Fruit fly (Drosophila melanogaster): ENCODE results near the gene mRpS31.

Gene mRpS31

dm6 chr3L:16027163-16027633, 22.2 kb downstream of the mRpS31 start (continued):
- TF ChIP-seq usp (GFP tag; optimal IDR thresholded peaks at IDR 0.05) (no peak), Rel (GFP tag; optimal IDR thresholded peaks at IDR 0.05) (no peak), Rel (tag; optimal IDR thresholded peaks at IDR 0.05) (no peak), ey (GFP tag; optimal IDR thresholded peaks at IDR 0.05) (peak; percentile 0), CG9705 (GFP tag; optimal IDR thresholded peaks at IDR 0.05) (no peak), dl (GFP tag; optimal IDR thresholded peaks at IDR 0.05; ENCODE audit: insufficient read depth in 1 of 2, partially characterized antibody in 2 of 2) (no peak), dmrt93B (GFP tag; optimal IDR thresholded peaks at IDR 0.05) (peak; percentile 13), sage (GFP tag; optimal IDR thresholded peaks at IDR 0.05) (no peak), Sp1 (GFP tag; optimal IDR thresholded peaks at IDR 0.05) (peak; percentile 49), HLH106 (tag; optimal IDR thresholded peaks at IDR 0.05) (no peak)

dm6 chr3L:16028924-16029323, 23.9 kb downstream of the mRpS31 start:
- no peak for TF ChIP-seq CrebA (GFP tag; optimal IDR thresholded peaks at IDR 0.05; ENCODE audit: borderline replicate concordance)
- no peak for TF ChIP-seq lola (GFP tag; optimal IDR thresholded peaks at IDR 0.05)
- TF ChIP-seq h (GFP tag; optimal IDR thresholded peaks at IDR 0.05): no peak
- TF ChIP-seq ey (GFP tag; optimal IDR thresholded peaks at IDR 0.05): no peak
- TF ChIP-seq jim (GFP tag; optimal IDR thresholded peaks at IDR 0.05): no peak
- no peak for TF ChIP-seq Dfd (GFP tag; optimal IDR thresholded peaks at IDR 0.05)
- TF ChIP-seq woc (GFP tag; optimal IDR thresholded peaks at IDR 0.05): no peak
- TF ChIP-seq Hr78 (GFP tag; optimal IDR thresholded peaks at IDR 0.05): no peak

dm6 chr3L:16033090-16033828, 28.3 kb downstream of the mRpS31 start, which contains the start of the genes CG42717 and CG42716:
Gene CG42717 (minus strand): TSS chr3L:16033190.
Gene CG42716 (plus strand): TSS chr3L:16033778.
- TF ChIP-seq HLH106 (tag; optimal IDR thresholded peaks at IDR 0.05): no peak
- TF ChIP-seq sv (GFP tag; optimal IDR thresholded peaks at IDR 0.05): no peak
- no peak for TF ChIP-seq GATAd (GFP tag; optimal IDR thresholded peaks at IDR 0.05)

- TF ChIP-seq tai (GFP tag; optimal IDR thresholded peaks at IDR 0.05) (no peak), pan (optimal IDR thresholded peaks at IDR 0.05) (no peak), Sp1 (GFP tag; optimal IDR thresholded peaks at IDR 0.05) (no peak), Dif (GFP tag; optimal IDR thresholded peaks at IDR 0.05; ENCODE audit: partially characterized antibody) (no peak), dl (GFP tag; optimal IDR thresholded peaks at IDR 0.05; ENCODE audit: insufficient read depth in 1 of 2, partially characterized antibody in 2 of 2) (no peak), Myc (optimal IDR thresholded peaks at IDR 0.05) (no peak), OdsH (GFP tag; optimal IDR thresholded peaks at IDR 0.05) (no peak), sv (GFP tag; optimal IDR thresholded peaks at IDR 0.05) (no peak), dsf (GFP tag; optimal IDR thresholded peaks at IDR 0.05; ENCODE audit: borderline replicate concordance) (no peak), psq (GFP tag; optimal IDR thresholded peaks at IDR 0.05) (no peak), Hr78 (GFP tag; optimal IDR thresholded peaks at IDR 0.05) (no peak)
Observed at dm6 chr3L:16034224-16034623, 29.2 kb downstream of the mRpS31 start, which contains the start of gene CG42538. Gene CG42538 (plus strand): TSS chr3L:16034524.

dm6 chr3L:16035185-16035584, 30.2 kb downstream of the mRpS31 start, which contains the start of gene CG5895:
Gene CG5895 (plus strand): TSS chr3L:16035485.
- TF ChIP-seq Jra (GFP tag; optimal IDR thresholded peaks at IDR 0.05) (no peak), jim (GFP tag; optimal IDR thresholded peaks at IDR 0.05) (no peak)

dm6 chr3L:16037048-16037477, 32.1 kb downstream of the mRpS31 start:
- peak; percentile 21 for TF ChIP-seq psq (GFP tag; optimal IDR thresholded peaks at IDR 0.05)
- TF ChIP-seq CG9705 (GFP tag; optimal IDR thresholded peaks at IDR 0.05): peak; percentile 4
- no peak for TF ChIP-seq Dif (GFP tag; optimal IDR thresholded peaks at IDR 0.05; ENCODE audit: partially characterized antibody)
- peak; percentile 73 for TF ChIP-seq fru (GFP tag; optimal IDR thresholded peaks at IDR 0.05)
- TF ChIP-seq lola (GFP tag; optimal IDR thresholded peaks at IDR 0.05): no peak
- TF ChIP-seq brk (GFP tag; optimal IDR thresholded peaks at IDR 0.05): peak; percentile 66
- TF ChIP-seq woc (GFP tag; optimal IDR thresholded peaks at IDR 0.05): peak; percentile 39
- TF ChIP-seq Hnf4 (GFP tag; optimal IDR thresholded peaks at IDR 0.05): peak; percentile 57
- TF ChIP-seq CG32264 (GFP tag; optimal IDR thresholded peaks at IDR 0.05): peak; percentile 31
- TF ChIP-seq Rel (GFP tag; optimal IDR thresholded peaks at IDR 0.05): no peak
- TF ChIP-seq Rel (tag; optimal IDR thresholded peaks at IDR 0.05): peak; percentile 22
- peak; percentile 31 for TF ChIP-seq dmrt93B (GFP tag; optimal IDR thresholded peaks at IDR 0.05)
- peak; percentile 54 for TF ChIP-seq ey (GFP tag; optimal IDR thresholded peaks at IDR 0.05)
- TF ChIP-seq jim (GFP tag; optimal IDR thresholded peaks at IDR 0.05): no peak
- peak in 1 of 2 experiments; percentile 75 for TF ChIP-seq foxo (GFP tag; optimal IDR thresholded peaks at IDR 0.05)
- TF ChIP-seq Mio (GFP tag; optimal IDR thresholded peaks at IDR 0.05): no peak
- no peak for TF ChIP-seq dsf (GFP tag; optimal IDR thresholded peaks at IDR 0.05; ENCODE audit: borderline replicate concordance)
- peak; percentile 70 for TF ChIP-seq h (GFP tag; optimal IDR thresholded peaks at IDR 0.05)
- TF ChIP-seq Hr83 (GFP tag; optimal IDR thresholded peaks at IDR 0.05; ENCODE audit: poor library complexity, severe bottlenecking): peak; percentile 46
- no peak for TF ChIP-seq Dfd (GFP tag; optimal IDR thresholded peaks at IDR 0.05)
- peak; percentile 66 for TF ChIP-seq sv (GFP tag; optimal IDR thresholded peaks at IDR 0.05)
- TF ChIP-seq HLH106 (tag; optimal IDR thresholded peaks at IDR 0.05): peak; percentile 63
- TF ChIP-seq Myc (optimal IDR thresholded peaks at IDR 0.05): no peak
- TF ChIP-seq br (GFP tag; optimal IDR thresholded peaks at IDR 0.05): peak; percentile 55
- TF ChIP-seq N (GFP tag; optimal IDR thresholded peaks at IDR 0.05): no peak
- no peak for TF ChIP-seq Hr78 (GFP tag; optimal IDR thresholded peaks at IDR 0.05)
- peak; percentile 47 for TF ChIP-seq Sp1 (GFP tag; optimal IDR thresholded peaks at IDR 0.05)

Measured in whole organism, wandering third instar larva.